Worm (Caenorhabditis elegans) whole organism, L2 larva: ENCODE data around the gene F26G1.9.

Experiments
- R02D3.7 ChIP-seq: fragments of 150-350 bp; optimal IDR thresholded peaks from 2 replicates; lab custom pipeline; 2014; ENCODE audit warnings: missing biosample characterization, missing genetic modification characterization
- alr-1 ChIP-seq: fragments of 150-350 bp; optimal IDR thresholded peaks from 2 replicates; lab custom pipeline; 2014; ENCODE audit warnings: missing biosample characterization, missing genetic modification characterization
- lin-13 ChIP-seq: fragments of 150-350 bp; optimal IDR thresholded peaks from 2 replicates; lab custom pipeline; 2014; ENCODE audit warnings: missing biosample characterization, missing genetic modification reagents, missing genetic modification characterization
- mdl-1 ChIP-seq, 2 experiments: fragments of 150-350 bp in 1 of 2; sonication (generic microtip) in 1 of 2; optimal IDR thresholded peaks; 2 replicates each; lab custom pipeline; 2017; ENCODE audit warnings: missing biosample characterization in 2 of 2, missing genetic modification characterization in 2 of 2
- nhr-12 ChIP-seq: fragments of 150-350 bp; optimal IDR thresholded peaks from 2 replicates; lab custom pipeline; 2014; ENCODE audit warnings: missing biosample characterization, missing genetic modification characterization
- nhr-21 ChIP-seq: fragments of 150-350 bp; optimal IDR thresholded peaks from 2 replicates; lab custom pipeline; 2014; ENCODE audit warnings: missing biosample characterization, missing genetic modification characterization
- nhr-25 ChIP-seq: fragments of 150-350 bp; sonication (generic microtip); optimal IDR thresholded peaks from 3 replicates; lab custom pipeline; 2014; ENCODE audit warnings: missing biosample characterization, missing genetic modification characterization
- nhr-77 ChIP-seq: fragments of 150-350 bp; optimal IDR thresholded peaks from 2 replicates; lab custom pipeline; 2014; ENCODE audit warnings: missing biosample characterization, missing genetic modification characterization
- skn-1 ChIP-seq: sonication (generic microtip); optimal IDR thresholded peaks from 2 replicates; lab custom pipeline; 2017; ENCODE audit warnings: missing biosample characterization, missing genetic modification characterization
- unc-39 ChIP-seq: fragments of 150-350 bp; optimal IDR thresholded peaks from 2 replicates; lab custom pipeline; 2014; ENCODE audit warnings: missing biosample characterization, missing genetic modification characterization

DNA sequence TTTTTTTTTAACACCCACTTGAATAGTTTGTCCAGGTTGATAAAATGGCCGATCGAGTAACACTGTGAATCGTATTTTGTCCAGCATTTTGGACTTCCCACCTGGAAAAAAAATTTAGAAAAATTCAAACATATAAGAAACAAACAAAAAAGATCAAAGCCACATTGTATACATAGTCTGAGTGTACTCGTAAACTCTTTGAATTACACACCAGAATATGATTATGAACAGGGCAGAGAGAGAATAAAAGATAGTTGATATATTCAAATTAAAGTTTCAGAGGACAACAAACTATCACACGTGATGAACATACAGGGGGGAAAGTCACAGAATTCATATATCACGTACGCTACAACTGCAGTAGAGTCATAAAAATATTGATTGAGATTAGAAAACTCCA, 7.5 kb downstream of the F26G1.9 start, which contains the start of gene ttm-2:
- TF ChIP-seq alr-1 (tag; lab: Kevin White, UChicago) (no peak), nhr-21 (no peak), nhr-77 (no peak), skn-1 (tag; lab: Kevin White, UChicago) (no peak), R02D3.7 (tag; lab: Kevin White, UChicago) (no peak), nhr-25 (tag; lab: Kevin White, UChicago) (no peak), mdl-1 (tag; optimal IDR thresholded peaks at IDR 0.05; lab: Kevin White, UChicago) (no peak), lin-13 (GFP tag; lab: Kevin White, UChicago) (no peak), unc-39 (tag; lab: Kevin White, UChicago) (no peak), nhr-12 (tag; lab: Kevin White, UChicago) (no peak)
